Fruit fly (Drosophila melanogaster) whole organism, prepupa: ENCODE results near the gene CG3505.
A peak's percentile ranks its signal among the peaks of the same experiment; 100 is the strongest.

Source experiments
- Blimp-1 ChIP-seq: fragments of 200-800 bp; sonication (Bioruptor generic); optimal IDR thresholded peaks from 3 replicates; lab custom pipeline; 2017; ENCODE audit warnings: missing biosample characterization, missing genetic modification characterization, mild to moderate bottlenecking, moderate library complexity, missing genetic modification reagents
- CG10669 ChIP-seq: fragments of 200-800 bp; sonication (Bioruptor generic); optimal IDR thresholded peaks from 3 replicates; lab custom pipeline; 2018; ENCODE audit warnings: missing biosample characterization, mild to moderate bottlenecking, missing genetic modification characterization, moderate library complexity
- CG15336 ChIP-seq: fragments of 200-800 bp; sonication (Bioruptor generic); IDR thresholded peaks from 2 replicates; pipeline ENCODE4 v1.3.6; 2022; ENCODE audit warnings: missing biosample characterization, missing genetic modification characterization
- CG1621 ChIP-seq: fragments of 200-800 bp; sonication (Bioruptor generic); optimal IDR thresholded peaks from 3 replicates; lab custom pipeline; 2018; ENCODE audit warnings: missing biosample characterization, mild to moderate bottlenecking, missing genetic modification characterization
- CG31627 ChIP-seq: fragments of 200-800 bp; sonication (Bioruptor generic); optimal IDR thresholded peaks from 3 replicates; lab custom pipeline; 2016; ENCODE audit warnings: missing biosample characterization, missing genetic modification characterization
- CG34406 ChIP-seq: fragments of 200-800 bp; sonication (Bioruptor generic); optimal IDR thresholded peaks from 3 replicates; lab custom pipeline; 2016; ENCODE audit warnings: missing biosample characterization, missing genetic modification characterization
- CG4318 ChIP-seq: fragments of 200-800 bp; sonication (Bioruptor generic); optimal IDR thresholded peaks from 3 replicates; lab custom pipeline; 2017; ENCODE audit warnings: missing biosample characterization, mild to moderate bottlenecking, missing genetic modification characterization
- CG6163 ChIP-seq: fragments of 200-800 bp; sonication (Bioruptor generic); IDR thresholded peaks from 3 replicates; pipeline ENCODE4 v1.3.6; 2022; ENCODE audit warnings: missing biosample characterization, missing genetic modification characterization
- CG6276 ChIP-seq: fragments of 200-800 bp; sonication (Bioruptor generic); optimal IDR thresholded peaks from 2 replicates; lab custom pipeline; 2017; ENCODE audit warnings: missing biosample characterization, mild to moderate bottlenecking, missing genetic modification characterization
- CG6792 ChIP-seq: fragments of 200-800 bp; sonication (Bioruptor generic); optimal IDR thresholded peaks from 3 replicates; lab custom pipeline; 2016; ENCODE audit warnings: missing biosample characterization, missing genetic modification characterization
- CG6854 ChIP-seq: fragments of 200-800 bp; sonication (Bioruptor generic); optimal IDR thresholded peaks from 2 replicates; lab custom pipeline; 2017; ENCODE audit warnings: missing biosample characterization, mild to moderate bottlenecking, missing genetic modification characterization
- CG8119 ChIP-seq: fragments of 200-800 bp; sonication (Bioruptor generic); IDR thresholded peaks from 3 replicates; pipeline ENCODE4 v1.3.6; 2022; ENCODE audit warnings: missing biosample characterization, missing genetic modification characterization
- CG8632 ChIP-seq: fragments of 200-800 bp; sonication (Bioruptor generic); optimal IDR thresholded peaks from 3 replicates; lab custom pipeline; 2016; ENCODE audit warnings: missing biosample characterization, missing genetic modification characterization
- CG9139 ChIP-seq: fragments of 200-800 bp; sonication (Bioruptor generic); optimal IDR thresholded peaks from 3 replicates; lab custom pipeline; 2017; ENCODE audit warnings: missing biosample characterization, mild to moderate bottlenecking, missing genetic modification characterization
- Eip93F ChIP-seq: fragments of 200-800 bp; sonication (Bioruptor generic); optimal IDR thresholded peaks from 2 replicates; lab custom pipeline; 2016; ENCODE audit warnings: missing biosample characterization, mild to moderate bottlenecking, missing genetic modification characterization
- Ets21C ChIP-seq: fragments of 200-800 bp; sonication (Bioruptor generic); optimal IDR thresholded peaks from 3 replicates; lab custom pipeline; 2016; ENCODE audit warnings: missing biosample characterization, missing genetic modification characterization
- Ets96B ChIP-seq: fragments of 200-800 bp; optimal IDR thresholded peaks from 2 replicates; lab custom pipeline; 2019; ENCODE audit warnings: missing biosample characterization, mild to moderate bottlenecking, missing genetic modification characterization, moderate library complexity
- Hr38 ChIP-seq: sonication (Bioruptor generic); optimal IDR thresholded peaks from 2 replicates; lab custom pipeline; 2016; ENCODE audit warnings: missing biosample characterization, missing genetic modification characterization
- Hr39 ChIP-seq: fragments of 200-800 bp; sonication (Bioruptor generic); optimal IDR thresholded peaks from 2 replicates; lab custom pipeline; 2016; ENCODE audit warnings: missing biosample characterization, missing genetic modification characterization
- Hr4 ChIP-seq: fragments of 200-800 bp; sonication (Bioruptor generic); optimal IDR thresholded peaks from 3 replicates; lab custom pipeline; 2016; ENCODE audit warnings: missing biosample characterization, missing genetic modification characterization
- Lpt ChIP-seq: fragments of 200-800 bp; sonication (Bioruptor generic); optimal IDR thresholded peaks from 3 replicates; lab custom pipeline; 2016; ENCODE audit warnings: missing biosample characterization, missing genetic modification characterization
- Met ChIP-seq: fragments of 200-800 bp; sonication (Bioruptor generic); optimal IDR thresholded peaks from 3 replicates; lab custom pipeline; 2016; ENCODE audit warnings: missing biosample characterization, missing genetic modification characterization
- OdsH ChIP-seq: fragments of 200-800 bp; sonication (Bioruptor generic); optimal IDR thresholded peaks from 3 replicates; lab custom pipeline; 2016; ENCODE audit warnings: missing biosample characterization, missing genetic modification characterization
- Sox102F ChIP-seq: fragments of 200-800 bp; sonication (Bioruptor generic); optimal IDR thresholded peaks from 2 replicates; lab custom pipeline; 2016; ENCODE audit warnings: missing biosample characterization, mild to moderate bottlenecking, missing genetic modification characterization
- Sox14 ChIP-seq: fragments of 200-800 bp; sonication (Bioruptor generic); optimal IDR thresholded peaks from 3 replicates; lab custom pipeline; 2016; ENCODE audit warnings: missing biosample characterization, missing genetic modification characterization
- Sox15 ChIP-seq: fragments of 200-800 bp; sonication (Bioruptor generic); optimal IDR thresholded peaks from 3 replicates; lab custom pipeline; 2016; ENCODE audit warnings: missing biosample characterization, missing genetic modification characterization
- achi ChIP-seq: fragments of 200-800 bp; sonication (Bioruptor generic); optimal IDR thresholded peaks from 3 replicates; lab custom pipeline; 2016; ENCODE audit warnings: missing biosample characterization, missing genetic modification characterization
- acj6 ChIP-seq: fragments of 200-800 bp; sonication (Bioruptor generic); optimal IDR thresholded peaks from 3 replicates; lab custom pipeline; 2016; ENCODE audit warnings: missing biosample characterization, missing genetic modification characterization
- dsx ChIP-seq: fragments of 200-800 bp; optimal IDR thresholded peaks from 3 replicates; lab custom pipeline; 2019; ENCODE audit warnings: missing biosample characterization, mild to moderate bottlenecking, missing genetic modification characterization, moderate library complexity; ENCODE audit not compliant: poor library complexity, severe bottlenecking
- esn ChIP-seq: fragments of 200-800 bp; sonication (Bioruptor generic); optimal IDR thresholded peaks from 2 replicates; lab custom pipeline; 2016; ENCODE audit warnings: missing biosample characterization, mild to moderate bottlenecking, missing genetic modification characterization, moderate library complexity
- fd59A ChIP-seq: fragments of 200-800 bp; sonication (Bioruptor generic); optimal IDR thresholded peaks from 2 replicates; lab custom pipeline; 2017; ENCODE audit warnings: missing biosample characterization, mild to moderate bottlenecking, missing genetic modification characterization, missing genetic modification reagents
- fd85E ChIP-seq: fragments of 200-800 bp; sonication (Bioruptor generic); optimal IDR thresholded peaks from 3 replicates; lab custom pipeline; 2016; ENCODE audit warnings: missing biosample characterization, missing genetic modification characterization
- net ChIP-seq: fragments of 200-800 bp; sonication (Bioruptor generic); optimal IDR thresholded peaks from 3 replicates; lab custom pipeline; 2016; ENCODE audit warnings: missing biosample characterization, missing genetic modification characterization
- salr ChIP-seq, 2 experiments: fragments of 200-800 bp; sonication (Bioruptor generic); optimal IDR thresholded peaks; 3 replicates each; lab custom pipeline; 2016 to 2018; ENCODE audit warnings: missing biosample characterization in 2 of 2, missing genetic modification characterization in 2 of 2, mild to moderate bottlenecking in 1 of 2
- spab ChIP-seq: fragments of 200-800 bp; sonication (Bioruptor generic); optimal IDR thresholded peaks from 2 replicates; lab custom pipeline; 2017; ENCODE audit warnings: missing biosample characterization, mild to moderate bottlenecking, missing genetic modification characterization, missing genetic modification reagents
- ss ChIP-seq, 2 experiments: fragments of 200-800 bp; sonication (Bioruptor generic); optimal IDR thresholded peaks; 2 replicates in 1 of 2; 3 replicates in 1 of 2; lab custom pipeline; 2017 to 2018; ENCODE audit warnings: mild to moderate bottlenecking in 2 of 2, missing biosample characterization in 2 of 2, missing genetic modification characterization in 2 of 2, moderate library complexity in 1 of 2
- svp ChIP-seq: fragments of 200-800 bp; sonication (Bioruptor generic); peaks from one replicate; lab custom pipeline; 2016; ENCODE audit warnings: missing biosample characterization, missing genetic modification characterization
- vri ChIP-seq: fragments of 200-800 bp; sonication (Bioruptor generic); optimal IDR thresholded peaks from 3 replicates; lab custom pipeline; 2016; ENCODE audit warnings: missing biosample characterization, mild to moderate bottlenecking, missing genetic modification characterization

CG3505 gene

DNA sequence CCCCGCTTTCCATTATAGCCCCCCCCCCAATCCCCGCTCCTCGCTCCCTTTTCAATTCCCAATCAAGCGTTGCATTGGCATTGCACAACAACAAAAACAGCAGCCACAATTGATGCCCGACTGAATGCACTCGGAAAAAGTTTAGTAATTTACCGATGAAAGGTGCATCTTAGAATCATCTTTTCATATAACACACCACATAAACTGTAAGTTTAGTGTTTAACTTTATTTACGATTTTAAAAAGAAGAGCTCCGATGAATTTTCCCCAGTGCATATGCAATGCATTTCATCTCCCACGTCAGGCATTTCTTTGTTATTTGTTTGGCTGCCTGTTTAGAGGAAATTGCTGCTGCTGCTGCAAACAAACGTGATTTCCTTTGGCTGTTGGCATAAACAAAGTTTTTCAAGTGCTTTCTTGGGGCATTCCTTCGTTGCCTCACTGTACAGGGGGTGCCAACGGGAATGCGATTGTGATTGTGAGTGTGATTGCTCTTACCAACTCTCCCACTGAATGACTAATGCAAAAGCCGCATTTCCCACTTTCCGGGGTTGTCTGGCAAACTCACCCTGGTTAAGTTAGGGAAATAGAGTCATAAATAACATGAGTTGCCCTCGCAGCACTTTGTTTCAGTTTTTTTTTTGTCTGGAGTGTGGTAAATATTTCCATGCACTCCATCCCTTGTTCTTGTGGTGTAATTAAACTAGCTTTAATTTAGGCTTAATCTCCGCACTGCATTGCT lies 35.2 kb downstream of the CG3505 start (continued):
- TF ChIP-seq dsx, result peak; percentile 59
- peak; percentile 73 to 78 for TF ChIP-seq salr (GFP tag; optimal IDR thresholded peaks at IDR 0.05; lab: Kevin White, UChicago)
- peak; percentile 87 for TF ChIP-seq svp (GFP tag; lab: Kevin White, UChicago)
- peak; percentile 84 for TF ChIP-seq acj6 (GFP tag; lab: Kevin White, UChicago)
- TF ChIP-seq CG1621 (tag; lab: Kevin White, UChicago), result peak; percentile 72
- peak; percentile 51 for TF ChIP-seq fd59A (GFP tag; lab: Kevin White, UChicago)
- peak; percentile 55 for TF ChIP-seq Blimp-1
- peak; percentile 70 for TF ChIP-seq CG34406 (GFP tag; lab: Kevin White, UChicago)
- TF ChIP-seq CG4318 (GFP tag; lab: Kevin White, UChicago), result peak; percentile 83
- peak; percentile 69 for TF ChIP-seq Ets21C (GFP tag; lab: Kevin White, UChicago)
- TF ChIP-seq Met (GFP tag; lab: Kevin White, UChicago), result peak; percentile 79
- peak; percentile 91 for TF ChIP-seq CG8119 (GFP tag; lab: Robert Waterston, UW)
- peak; percentile 59 for TF ChIP-seq Sox15 (GFP tag; lab: Kevin White, UChicago)
- peak; percentile 75 for TF ChIP-seq net (GFP tag; lab: Kevin White, UChicago)
- peak; percentile 96 for TF ChIP-seq CG6163 (GFP tag; lab: Robert Waterston, UW)
- peak; percentile 70 for TF ChIP-seq spab (GFP tag; lab: Kevin White, UChicago)
- TF ChIP-seq CG6854 (GFP tag; lab: Kevin White, UChicago), result peak; percentile 29
- TF ChIP-seq CG8632 (GFP tag; lab: Kevin White, UChicago), result peak; percentile 65
- TF ChIP-seq CG6792, result peak; percentile 71
- TF ChIP-seq Eip93F (GFP tag; lab: Kevin White, UChicago), result peak; percentile 19
- TF ChIP-seq esn (GFP tag; lab: Kevin White, UChicago), result peak; percentile 84
- TF ChIP-seq fd85E (GFP tag; lab: Kevin White, UChicago), result no peak
- TF ChIP-seq OdsH (GFP tag; lab: Kevin White, UChicago), result peak; percentile 86
- peak; percentile 27 for TF ChIP-seq Hr38 (GFP tag; lab: Kevin White, UChicago)
- peak; percentile 77 for TF ChIP-seq CG6276 (GFP tag; lab: Kevin White, UChicago)
- peak; percentile 1 to 73 for TF ChIP-seq ss (GFP tag; optimal IDR thresholded peaks at IDR 0.05; lab: Kevin White, UChicago)
- TF ChIP-seq CG15336 (GFP tag; lab: Robert Waterston, UW), result peak; percentile 91
- peak; percentile 88 for TF ChIP-seq Sox14 (GFP tag; lab: Kevin White, UChicago)
- peak; percentile 92 for TF ChIP-seq Hr4 (GFP tag; lab: Kevin White, UChicago)
- peak; percentile 76 for TF ChIP-seq Sox102F
- TF ChIP-seq Hr39 (GFP tag; lab: Kevin White, UChicago), result peak; percentile 82
- TF ChIP-seq achi (GFP tag; lab: Kevin White, UChicago), result peak; percentile 83
- TF ChIP-seq CG31627, result peak; percentile 83
- TF ChIP-seq Ets96B (tag; lab: Kevin White, UChicago), result peak; percentile 76
- peak; percentile 56 for TF ChIP-seq CG9139 (GFP tag; lab: Kevin White, UChicago)

- TF ChIP-seq CG6276 (GFP tag; lab: Kevin White, UChicago), result no peak
- no peak for TF ChIP-seq svp (GFP tag; lab: Kevin White, UChicago)
- no peak for TF ChIP-seq Hr38 (GFP tag; lab: Kevin White, UChicago)
- no peak for TF ChIP-seq CG10669 (GFP tag; lab: Kevin White, UChicago)
- no peak for TF ChIP-seq vri (GFP tag; lab: Kevin White, UChicago)
- no peak for TF ChIP-seq Sox15 (GFP tag; lab: Kevin White, UChicago)
- TF ChIP-seq Blimp-1, result no peak
- no peak for TF ChIP-seq Lpt (GFP tag; lab: Kevin White, UChicago)
Measured at dm6 chr3R:14692971-14693253, 35.7 kb downstream of the CG3505 start.
